Fruit fly (Drosophila melanogaster) whole organism, embryonic: ENCODE measurements around the gene lin-28.

Experiments used
- Aef1 ChIP-seq: fragments of 200-800 bp; sonication (Bioruptor generic); IDR thresholded peaks from 3 replicates; pipeline ENCODE4 v1.3.6; 2022; ENCODE audit warnings: missing biosample characterization, missing genetic modification characterization
- CG10267 ChIP-seq: fragments of 200-800 bp; sonication (Bioruptor generic); optimal IDR thresholded peaks from 2 replicates; lab custom pipeline; 2018; ENCODE audit warnings: missing biosample characterization, mild to moderate bottlenecking, missing genetic modification characterization, moderate library complexity
- CG10979 ChIP-seq: fragments of 200-800 bp; sonication (Bioruptor generic); optimal IDR thresholded peaks from 2 replicates; lab custom pipeline; 2018; ENCODE audit warnings: missing biosample characterization, mild to moderate bottlenecking, missing genetic modification characterization, moderate library complexity
- CG12659 ChIP-seq: fragments of 200-800 bp; sonication (Bioruptor generic); optimal IDR thresholded peaks from 3 replicates; lab custom pipeline; 2017; ENCODE audit warnings: mild to moderate bottlenecking, missing biosample characterization, missing genetic modification reagents, missing genetic modification characterization
- CG12769 ChIP-seq: fragments of 200-800 bp; sonication (Bioruptor generic); optimal IDR thresholded peaks from 2 replicates; lab custom pipeline; 2019; ENCODE audit warnings: missing biosample characterization, mild to moderate bottlenecking, missing genetic modification characterization, moderate library complexity
- CG14667 ChIP-seq: fragments of 200-800 bp; sonication (Bioruptor generic); IDR thresholded peaks from 2 replicates; pipeline ENCODE4 v1.3.6; 2022; ENCODE audit warnings: missing biosample characterization, missing genetic modification characterization
- CG1647 ChIP-seq: fragments of 200-800 bp; sonication (Bioruptor generic); optimal IDR thresholded peaks from 3 replicates; lab custom pipeline; 2016; ENCODE audit warnings: missing biosample characterization, missing genetic modification characterization
- CG16863 ChIP-seq: fragments of 200-800 bp; sonication (Bioruptor generic); optimal IDR thresholded peaks from 3 replicates; lab custom pipeline; 2016; ENCODE audit warnings: missing biosample characterization, missing genetic modification characterization
- CG17802 ChIP-seq: fragments of 200-800 bp; sonication (Bioruptor generic); optimal IDR thresholded peaks from 2 replicates; lab custom pipeline; 2018; ENCODE audit warnings: missing biosample characterization, mild to moderate bottlenecking, missing genetic modification characterization, moderate library complexity
- CG17912 ChIP-seq: fragments of 200-800 bp; sonication (Bioruptor generic); optimal IDR thresholded peaks from 2 replicates; lab custom pipeline; 2018; ENCODE audit warnings: missing biosample characterization, mild to moderate bottlenecking, missing genetic modification characterization
- CG18619 ChIP-seq: fragments of 200-800 bp; sonication (Bioruptor generic); optimal IDR thresholded peaks from 3 replicates; lab custom pipeline; 2017; ENCODE audit warnings: missing biosample characterization, mild to moderate bottlenecking, missing genetic modification characterization
- CG2678 ChIP-seq: fragments of 200-800 bp; sonication (Bioruptor generic); optimal IDR thresholded peaks from 3 replicates; lab custom pipeline; 2019; ENCODE audit warnings: missing biosample characterization, mild to moderate bottlenecking, missing genetic modification characterization, moderate library complexity
- CG3163 ChIP-seq: fragments of 200-800 bp; sonication (Bioruptor generic); optimal IDR thresholded peaks from 3 replicates; lab custom pipeline; 2016; ENCODE audit warnings: missing biosample characterization, missing genetic modification characterization
- CG3281 ChIP-seq: fragments of 200-800 bp; sonication (Bioruptor generic); optimal IDR thresholded peaks from 3 replicates; lab custom pipeline; 2017; ENCODE audit warnings: missing biosample characterization, mild to moderate bottlenecking, missing genetic modification characterization
- CG4328 ChIP-seq: fragments of 200-800 bp; sonication (Bioruptor generic); optimal IDR thresholded peaks from 3 replicates; lab custom pipeline; 2017; ENCODE audit warnings: missing biosample characterization, missing genetic modification reagents, missing genetic modification characterization
- CG4424 ChIP-seq: fragments of 200-800 bp; sonication (Bioruptor generic); optimal IDR thresholded peaks from 3 replicates; lab custom pipeline; 2016; ENCODE audit warnings: missing biosample characterization, missing genetic modification characterization
- CG5953 ChIP-seq: fragments of 200-800 bp; sonication (Bioruptor generic); IDR thresholded peaks from 2 replicates; pipeline ENCODE4 v1.3.6; 2022; ENCODE audit warnings: missing biosample characterization, missing genetic modification characterization
- CG6254 ChIP-seq: fragments of 200-800 bp; sonication (Bioruptor generic); optimal IDR thresholded peaks from 3 replicates; lab custom pipeline; 2017; ENCODE audit warnings: mild to moderate bottlenecking, missing biosample characterization, missing genetic modification reagents, missing genetic modification characterization
- CG6813 ChIP-seq: fragments of 200-800 bp; sonication (Bioruptor generic); optimal IDR thresholded peaks from 2 replicates; lab custom pipeline; 2017; ENCODE audit warnings: missing biosample characterization, missing genetic modification characterization, mild to moderate bottlenecking, moderate library complexity, missing genetic modification reagents
- CG6854 ChIP-seq: fragments of 200-800 bp; sonication (Bioruptor generic); optimal IDR thresholded peaks from 3 replicates; lab custom pipeline; 2017; ENCODE audit warnings: missing biosample characterization, mild to moderate bottlenecking, missing genetic modification characterization
- CG7271 ChIP-seq: fragments of 200-800 bp; sonication (Bioruptor generic); optimal IDR thresholded peaks from 2 replicates; lab custom pipeline; 2018; ENCODE audit warnings: missing biosample characterization, mild to moderate bottlenecking, missing genetic modification characterization, moderate library complexity
- CG7839 ChIP-seq: fragments of 200-800 bp; sonication (Bioruptor generic); optimal IDR thresholded peaks from 3 replicates; lab custom pipeline; 2018; ENCODE audit warnings: missing biosample characterization, mild to moderate bottlenecking, missing genetic modification characterization, moderate library complexity
- CG8281 ChIP-seq: fragments of 200-800 bp; sonication (Bioruptor generic); optimal IDR thresholded peaks from 2 replicates; lab custom pipeline; 2018; ENCODE audit warnings: missing biosample characterization, mild to moderate bottlenecking, missing genetic modification characterization, moderate library complexity
- CG8290 ChIP-seq, 3 experiments: fragments of 200-800 bp; sonication (Bioruptor generic); optimal IDR thresholded peaks; 2 replicates each; lab custom pipeline; 2016 to 2019; ENCODE audit warnings: missing biosample characterization in 3 of 3, missing genetic modification characterization in 3 of 3, mild to moderate bottlenecking in 2 of 3, moderate library complexity in 1 of 3
- CG8478 ChIP-seq: fragments of >200 bp; optimal IDR thresholded peaks from 2 replicates; lab custom pipeline; 2018
- CG9817 ChIP-seq: fragments of 200-800 bp; sonication (Bioruptor generic); optimal IDR thresholded peaks from 2 replicates; lab custom pipeline; 2018; ENCODE audit warnings: missing biosample characterization, mild to moderate bottlenecking, missing genetic modification characterization, moderate library complexity
- CkIIα-i1 ChIP-seq: fragments of 200-800 bp; sonication (Bioruptor generic); IDR thresholded peaks from 2 replicates; pipeline ENCODE4 v1.3.6; 2022; ENCODE audit warnings: missing biosample characterization, missing genetic modification characterization
- Dad ChIP-seq: fragments of 200-800 bp; sonication (Bioruptor generic); optimal IDR thresholded peaks from 3 replicates; lab custom pipeline; 2016; ENCODE audit warnings: missing biosample characterization, missing genetic modification characterization
- Dll ChIP-seq: fragments of 200-800 bp; sonication (Bioruptor generic); IDR thresholded peaks from 4 replicates; pipeline ENCODE4 v1.3.6; 2022; ENCODE audit warnings: missing biosample characterization, missing genetic modification characterization; ENCODE audit not compliant: partially characterized antibody
- Elba2 ChIP-seq: fragments of 200-800 bp; sonication (Bioruptor generic); optimal IDR thresholded peaks from 3 replicates; lab custom pipeline; 2016; ENCODE audit warnings: missing biosample characterization, missing genetic modification characterization
- Gug ChIP-seq: fragments of 200-800 bp; sonication (Bioruptor generic); IDR thresholded peaks from 4 replicates; pipeline ENCODE4 v1.3.6; 2022; ENCODE audit warnings: missing biosample characterization, missing genetic modification characterization
- MBD-R2 ChIP-seq: fragments of 200-800 bp; sonication (Bioruptor generic); IDR thresholded peaks from 2 replicates; pipeline ENCODE4 v1.3.6; 2022; ENCODE audit warnings: missing biosample characterization, missing genetic modification characterization
- Sin3A ChIP-seq: fragments of >200 bp; optimal IDR thresholded peaks from 2 replicates; lab custom pipeline; 2018
- Stat92E ChIP-seq, 3 experiments: fragments of >200 bp in 2 of 3; fragments of 200-800 bp in 1 of 3; sonication (Bioruptor generic) in 1 of 3; optimal IDR thresholded peaks; 2 replicates each; lab custom pipeline; 2017 to 2019; ENCODE audit warnings: missing biosample characterization in 3 of 3, missing genetic modification characterization in 3 of 3, mild to moderate bottlenecking in 1 of 3, moderate library complexity in 1 of 3
- amos ChIP-seq: fragments of 200-800 bp; sonication (Bioruptor generic); IDR thresholded peaks from 2 replicates; pipeline ENCODE4 v1.3.6; 2022; ENCODE audit warnings: missing biosample characterization, missing genetic modification characterization; ENCODE audit not compliant: partially characterized antibody
- ara ChIP-seq: fragments of 200-800 bp; sonication (Bioruptor generic); IDR thresholded peaks from 2 replicates; pipeline ENCODE4 v1.3.6; 2022; ENCODE audit warnings: missing biosample characterization, missing genetic modification characterization
- ase ChIP-seq: fragments of 200-800 bp; sonication (Bioruptor generic); IDR thresholded peaks from 3 replicates; pipeline ENCODE4 v1.3.6; 2022; ENCODE audit warnings: missing biosample characterization, missing genetic modification characterization
- ato ChIP-seq: fragments of 200-800 bp; sonication (Bioruptor generic); IDR thresholded peaks from 2 replicates; pipeline ENCODE4 v1.3.6; 2022; ENCODE audit warnings: missing biosample characterization, missing genetic modification characterization; ENCODE audit not compliant: partially characterized antibody
- bab2 ChIP-seq: fragments of 200-800 bp; sonication (Bioruptor generic); optimal IDR thresholded peaks from 2 replicates; lab custom pipeline; 2016; ENCODE audit warnings: missing biosample characterization, missing genetic modification characterization
- esg ChIP-seq: fragments of 200-800 bp; sonication (Bioruptor generic); conservative IDR thresholded peaks from 2 replicates; pipeline ENCODE4 v1.3.6; 2022; ENCODE audit warnings: missing biosample characterization, missing genetic modification characterization
- eve ChIP-seq, 2 experiments: fragments of >200 bp; optimal IDR thresholded peaks; 2 replicates each; lab custom pipeline; 2017; ENCODE audit warnings: missing biosample characterization in 2 of 2, missing genetic modification characterization in 2 of 2
- fd64A ChIP-seq: fragments of 200-800 bp; sonication (Bioruptor generic); optimal IDR thresholded peaks from 3 replicates; lab custom pipeline; 2018; ENCODE audit warnings: missing biosample characterization, mild to moderate bottlenecking, missing genetic modification characterization
- gfzf ChIP-seq: fragments of 200-800 bp; sonication (Bioruptor generic); optimal IDR thresholded peaks from 2 replicates; lab custom pipeline; 2016; ENCODE audit warnings: missing biosample characterization, mild to moderate bottlenecking, missing genetic modification characterization, moderate library complexity
- ham ChIP-seq: fragments of 200-800 bp; sonication (Bioruptor generic); IDR thresholded peaks from 2 replicates; pipeline ENCODE4 v1.3.6; 2022; ENCODE audit warnings: missing biosample characterization, missing genetic modification characterization
- jigr1 ChIP-seq: fragments of 200-800 bp; sonication (Bioruptor generic); IDR thresholded peaks from 3 replicates; pipeline ENCODE4 v1.3.6; 2022; ENCODE audit warnings: missing biosample characterization, missing genetic modification characterization
- pfk ChIP-seq: fragments of 200-800 bp; sonication (Bioruptor generic); optimal IDR thresholded peaks from 2 replicates; lab custom pipeline; 2018; ENCODE audit warnings: missing biosample characterization, mild to moderate bottlenecking, missing genetic modification characterization, moderate library complexity
- stwl ChIP-seq: fragments of 200-800 bp; sonication (Bioruptor generic); optimal IDR thresholded peaks from 3 replicates; lab custom pipeline; 2018; ENCODE audit warnings: missing biosample characterization, mild to moderate bottlenecking, missing genetic modification characterization, moderate library complexity
- tgo ChIP-seq: fragments of 200-800 bp; sonication (Bioruptor generic); IDR thresholded peaks from 3 replicates; pipeline ENCODE4 v1.3.6; 2022; ENCODE audit warnings: missing biosample characterization, missing genetic modification characterization
- ttk ChIP-seq: fragments of 200-800 bp; sonication (Bioruptor generic); IDR thresholded peaks from 2 replicates; pipeline ENCODE4 v2.1.2; 2022; ENCODE audit warnings: missing biosample characterization, missing genetic modification characterization
- tx ChIP-seq: fragments of 200-800 bp; sonication (Bioruptor generic); optimal IDR thresholded peaks from 2 replicates; lab custom pipeline; 2016; ENCODE audit warnings: missing biosample characterization, missing genetic modification characterization
- vvl ChIP-seq: fragments of 200-800 bp; sonication (Bioruptor generic); IDR thresholded peaks from 2 replicates; pipeline ENCODE4 v1.3.6; 2022; ENCODE audit warnings: missing biosample characterization, missing genetic modification characterization

lin-28 gene

DNA sequence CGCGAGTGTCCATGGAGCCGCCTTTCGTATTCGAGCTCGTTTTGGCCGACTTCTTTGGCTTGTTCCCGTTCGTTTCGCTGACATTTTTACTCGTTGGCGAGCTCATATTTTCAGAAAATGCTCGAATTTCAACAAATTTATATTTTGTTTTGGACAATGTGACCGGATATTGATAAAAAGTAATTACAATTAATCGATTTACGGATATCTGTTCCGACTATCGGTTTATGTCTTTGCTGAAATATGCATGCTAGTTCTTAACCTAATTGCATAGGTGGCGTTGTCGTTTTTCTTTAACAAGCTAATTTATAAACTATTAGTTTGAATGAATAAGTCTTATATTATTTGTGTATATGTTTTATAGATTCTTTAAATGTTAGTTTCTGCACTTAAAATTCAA is 46.4 kb upstream of the lin-28 start, which contains the start of gene Eaf6 (continued):
- TF ChIP-seq CG3163 = no peak
- no peak for TF ChIP-seq Dad (GFP tag; lab: Kevin White, UChicago)
- TF ChIP-seq CG14667 (GFP tag; lab: Robert Waterston, UW) = no peak
- TF ChIP-seq Dll = peak; percentile 53; the same call in 2 of the 4 replicates
- no peak for TF ChIP-seq CG8290 (GFP tag; optimal IDR thresholded peaks at IDR 0.05; lab: Kevin White, UChicago)
- TF ChIP-seq CG8290 (tag; optimal IDR thresholded peaks at IDR 0.05; lab: Kevin White, UChicago) = peak in 1 of 2 experiments; percentile 17
- no peak for TF ChIP-seq Sin3A (lab: Kevin White, UChicago)
- no peak for TF ChIP-seq CG12769
- TF ChIP-seq CG10979 (tag; lab: Kevin White, UChicago) = peak; percentile 61
- TF ChIP-seq ase = no peak
- TF ChIP-seq tx (GFP tag; lab: Kevin White, UChicago) = no peak
- TF ChIP-seq CG17802 (tag; lab: Kevin White, UChicago) = no peak
- TF ChIP-seq eve (GFP tag; optimal IDR thresholded peaks at IDR 0.05; lab: Kevin White, UChicago) = no peak
- TF ChIP-seq MBD-R2 (GFP tag; lab: Robert Waterston, UW) = peak; percentile 86
- TF ChIP-seq CG8478 (lab: Kevin White, UChicago) = no peak
- no peak for TF ChIP-seq CG17912 (GFP tag; lab: Kevin White, UChicago)
- no peak for TF ChIP-seq CG18619 (GFP tag; lab: Kevin White, UChicago)
- TF ChIP-seq ham (GFP tag; lab: Robert Waterston, UW) = no peak
- peak in 1 of 3 experiments; percentile 39 for TF ChIP-seq Stat92E (GFP tag; optimal IDR thresholded peaks at IDR 0.05; lab: Kevin White, UChicago)
- no peak for TF ChIP-seq esg (GFP tag; lab: Robert Waterston, UW)
- TF ChIP-seq ttk (GFP tag; lab: Robert Waterston, UW) = no peak
- TF ChIP-seq ara (GFP tag; lab: Robert Waterston, UW) = no peak
- TF ChIP-seq CG9817 (tag; lab: Kevin White, UChicago) = no peak
- peak; percentile 40 for TF ChIP-seq CG10267
- no peak for TF ChIP-seq CG7271 (tag; lab: Kevin White, UChicago)
- peak; percentile 89 for TF ChIP-seq stwl (tag; lab: Kevin White, UChicago)
- no peak for TF ChIP-seq pfk (GFP tag; lab: Kevin White, UChicago)
- TF ChIP-seq CG3281 (GFP tag; lab: Kevin White, UChicago) = no peak
- no peak for TF ChIP-seq CG16863 (GFP tag; lab: Kevin White, UChicago)
- TF ChIP-seq CkIIα-i1 (GFP tag; lab: Robert Waterston, UW) = no peak
- TF ChIP-seq CG1647 = no peak
- no peak for TF ChIP-seq CG2678 (tag; lab: Kevin White, UChicago)
- TF ChIP-seq CG7839 (tag; lab: Kevin White, UChicago) = peak; percentile 24
- no peak for TF ChIP-seq Elba2 (GFP tag; lab: Kevin White, UChicago)
- no peak for TF ChIP-seq Aef1 (GFP tag; lab: Robert Waterston, UW)
- no peak for TF ChIP-seq CG6854 (GFP tag; lab: Kevin White, UChicago)
- TF ChIP-seq CG4424 = no peak
- TF ChIP-seq Gug (GFP tag; lab: Robert Waterston, UW) = no peak
- TF ChIP-seq CG4328 (GFP tag; lab: Kevin White, UChicago) = no peak
- no peak for TF ChIP-seq CG6813 (GFP tag; lab: Kevin White, UChicago)
- TF ChIP-seq vvl (GFP tag; lab: Robert Waterston, UW) = peak; percentile 55; the same call in 1 of the 2 replicates
- peak; percentile 80 for TF ChIP-seq gfzf
- TF ChIP-seq CG5953 = no peak
- TF ChIP-seq amos = peak; percentile 50
- peak; percentile 58 for TF ChIP-seq CG12659 (GFP tag; lab: Kevin White, UChicago)
- TF ChIP-seq CG8281 (tag; lab: Kevin White, UChicago) = no peak
- TF ChIP-seq CG6254 (GFP tag; lab: Kevin White, UChicago) = no peak
- no peak for TF ChIP-seq ato
- no peak for TF ChIP-seq jigr1 (GFP tag; lab: Robert Waterston, UW)
- TF ChIP-seq fd64A (GFP tag; lab: Kevin White, UChicago) = no peak
- no peak for TF ChIP-seq tgo (GFP tag; lab: Robert Waterston, UW)
- TF ChIP-seq bab2 = no peak
